Worm (Caenorhabditis elegans) whole organism, L4 larva: ENCODE results near the gene Y57A10A.24.

Source experiments
- D1046.2 ChIP-seq: fragments of 200-800 bp; sonication (Bioruptor generic); IDR thresholded peaks from 2 replicates; pipeline ENCODE4 v1.3.6; 2022; ENCODE audit warnings: missing genetic modification characterization, missing compliant biosample characterization
- F26F4.8 ChIP-seq: fragments of 200-800 bp; sonication (Bioruptor generic); conservative IDR thresholded peaks from 2 replicates; pipeline ENCODE4 v1.3.6; 2022; ENCODE audit warnings: missing genetic modification characterization, missing compliant biosample characterization
- T20F7.1 ChIP-seq: fragments of 200-800 bp; sonication (Bioruptor generic); optimal IDR thresholded peaks from 2 replicates; lab custom pipeline; 2018; ENCODE audit warnings: mild to moderate bottlenecking, missing genetic modification characterization, missing compliant biosample characterization
- Y48G9A.11 ChIP-seq: fragments of 200-800 bp; sonication (Bioruptor generic); IDR thresholded peaks from 2 replicates; pipeline ENCODE4 v1.3.6; 2022; ENCODE audit warnings: missing genetic modification reagents, missing genetic modification characterization, missing compliant biosample characterization
- Y5F2A.4 ChIP-seq: fragments of 200-800 bp; sonication (Bioruptor generic); optimal IDR thresholded peaks from 2 replicates; lab custom pipeline; 2018; ENCODE audit warnings: mild to moderate bottlenecking, missing genetic modification characterization, missing compliant biosample characterization
- aly-2 ChIP-seq: sonication (generic microtip); optimal IDR thresholded peaks from 2 replicates; lab custom pipeline; 2018; ENCODE audit warnings: missing biosample characterization, missing genetic modification characterization
- ceh-20 ChIP-seq: fragments of 200-800 bp; sonication (Bioruptor generic); IDR thresholded peaks from 2 replicates; pipeline ENCODE4 v1.3.6; 2022; ENCODE audit warnings: missing genetic modification reagents, missing genetic modification characterization, missing compliant biosample characterization
- ceh-32 ChIP-seq: sonication (generic microtip); optimal IDR thresholded peaks from 2 replicates; lab custom pipeline; 2016; ENCODE audit warnings: mild to moderate bottlenecking, missing genetic modification characterization, missing compliant biosample characterization; ENCODE audit not compliant: poor library complexity
- ces-1 ChIP-seq: fragments of 150-350 bp; sonication (generic microtip); optimal IDR thresholded peaks from 4 replicates; lab custom pipeline; 2014; ENCODE audit warnings: missing biosample characterization, missing genetic modification reagents, missing genetic modification characterization
- cey-2 ChIP-seq: sonication (generic microtip); optimal IDR thresholded peaks from 3 replicates; lab custom pipeline; 2017; ENCODE audit warnings: missing genetic modification characterization, mild to moderate bottlenecking, missing compliant biosample characterization, antibody characterized with exemption, borderline replicate concordance; ENCODE audit not compliant: insufficient read depth
- ctbp-1 ChIP-seq: fragments of 200-800 bp; sonication (Bioruptor generic); IDR thresholded peaks from 2 replicates; pipeline ENCODE4 v1.3.6; 2022; ENCODE audit warnings: missing genetic modification reagents, missing genetic modification characterization, missing compliant biosample characterization
- daf-12 ChIP-seq: fragments of 150-350 bp; optimal IDR thresholded peaks from 2 replicates; lab custom pipeline; 2014; ENCODE audit warnings: missing biosample characterization, missing genetic modification reagents, missing genetic modification characterization
- daf-16 ChIP-seq, 3 experiments: sonication (generic microtip); optimal IDR thresholded peaks; 2 replicates each; lab custom pipeline; 2016 to 2017; ENCODE audit warnings: missing genetic modification characterization in 3 of 3, missing genetic modification reagents in 3 of 3, mild to moderate bottlenecking in 2 of 3, missing compliant biosample characterization in 2 of 3, missing biosample characterization in 1 of 3, moderate library complexity in 1 of 3
- daf-8 ChIP-seq: fragments of 200-800 bp; sonication (Bioruptor generic); IDR thresholded peaks from 2 replicates; pipeline ENCODE4 v1.3.6; 2022; ENCODE audit warnings: missing genetic modification characterization, missing compliant biosample characterization
- dmd-8 ChIP-seq: fragments of 200-800 bp; sonication (Bioruptor generic); IDR thresholded peaks from 2 replicates; pipeline ENCODE4 v1.3.6; 2022; ENCODE audit warnings: missing genetic modification characterization, missing compliant biosample characterization
- dpl-1 ChIP-seq: fragments of 150-350 bp; optimal IDR thresholded peaks from 2 replicates; lab custom pipeline; 2014; ENCODE audit warnings: missing biosample characterization, missing genetic modification reagents, missing genetic modification characterization
- dve-1 ChIP-seq: sonication (generic microtip); optimal IDR thresholded peaks from 2 replicates; lab custom pipeline; 2017; ENCODE audit warnings: antibody characterized with exemption, mild to moderate bottlenecking, missing genetic modification characterization, missing compliant biosample characterization; ENCODE audit not compliant: insufficient read depth
- egl-43 ChIP-seq: fragments of 200-800 bp; sonication (Bioruptor generic); IDR thresholded peaks from 2 replicates; pipeline ENCODE4 v1.3.6; 2022; ENCODE audit warnings: missing genetic modification reagents, missing genetic modification characterization, missing compliant biosample characterization
- gei-8 ChIP-seq: fragments of 200-800 bp; sonication (Bioruptor generic); optimal IDR thresholded peaks from 2 replicates; lab custom pipeline; 2018; ENCODE audit warnings: mild to moderate bottlenecking, missing genetic modification characterization, missing compliant biosample characterization
- hmg-1.1 ChIP-seq: fragments of 200-800 bp; sonication (Bioruptor generic); IDR thresholded peaks from 2 replicates; pipeline ENCODE4 v1.3.6; 2022; ENCODE audit warnings: missing genetic modification reagents, missing genetic modification characterization, missing compliant biosample characterization
- lin-1 ChIP-seq: fragments of 200-800 bp; sonication (Bioruptor generic); IDR thresholded peaks from 2 replicates; pipeline ENCODE4 v1.3.6; 2022; ENCODE audit warnings: missing genetic modification reagents, missing genetic modification characterization, missing compliant biosample characterization
- lin-13 ChIP-seq: fragments of 150-350 bp; optimal IDR thresholded peaks from 2 replicates; lab custom pipeline; 2014; ENCODE audit warnings: missing biosample characterization, missing genetic modification reagents, missing genetic modification characterization
- mes-2 ChIP-seq: sonication (generic microtip); optimal IDR thresholded peaks from 2 replicates; lab custom pipeline; 2016; ENCODE audit warnings: missing genotype, mild to moderate bottlenecking, missing genetic modification characterization, missing compliant biosample characterization; ENCODE audit not compliant: poor library complexity, severe bottlenecking
- mxl-3 ChIP-seq: fragments of 200-800 bp; sonication (Bioruptor generic); optimal IDR thresholded peaks from 2 replicates; lab custom pipeline; 2018; ENCODE audit warnings: mild to moderate bottlenecking, missing genetic modification characterization, missing compliant biosample characterization
- nhr-102 ChIP-seq: sonication (generic microtip); optimal IDR thresholded peaks from 2 replicates; lab custom pipeline; 2016; ENCODE audit warnings: mild to moderate bottlenecking, missing genetic modification characterization, moderate library complexity, missing compliant biosample characterization
- nhr-41 ChIP-seq: fragments of 200-800 bp; sonication (Bioruptor generic); IDR thresholded peaks from 2 replicates; pipeline ENCODE4 v1.3.6; 2022; ENCODE audit warnings: missing genetic modification reagents, missing genetic modification characterization, missing compliant biosample characterization
- nhr-42 ChIP-seq: fragments of 200-800 bp; sonication (Bioruptor generic); IDR thresholded peaks from 2 replicates; pipeline ENCODE4 v1.3.6; 2022; ENCODE audit warnings: missing genetic modification characterization, missing compliant biosample characterization
- nhr-48 ChIP-seq: sonication (generic microtip); optimal IDR thresholded peaks from 2 replicates; lab custom pipeline; 2016; ENCODE audit warnings: mild to moderate bottlenecking, missing genetic modification characterization, missing compliant biosample characterization
- pha-4 ChIP-seq, 2 experiments: fragments of 150-350 bp in 1 of 2; fragments of 200-800 bp in 1 of 2; sonication (Bioruptor generic) in 1 of 2; IDR thresholded peaks in 1 of 2; optimal IDR thresholded peaks in 1 of 2; 2 replicates each; pipeline versions ENCODE4 v1.3.6 to Lab custom; 2014 to 2022; ENCODE audit warnings: missing genetic modification characterization in 2 of 2, missing genetic modification reagents in 2 of 2, missing biosample characterization in 1 of 2, missing compliant biosample characterization in 1 of 2
- pqm-1 ChIP-seq: sonication (generic microtip); optimal IDR thresholded peaks from 2 replicates; lab custom pipeline; 2017; ENCODE audit warnings: missing biosample characterization, missing genetic modification characterization
- rbr-2 ChIP-seq: sonication (generic microtip); optimal IDR thresholded peaks from 2 replicates; lab custom pipeline; 2016; ENCODE audit warnings: missing genotype, missing genetic modification characterization, missing compliant biosample characterization
- sdz-12 ChIP-seq: fragments of 200-800 bp; sonication (Bioruptor generic); optimal IDR thresholded peaks from 2 replicates; lab custom pipeline; 2018; ENCODE audit warnings: mild to moderate bottlenecking, missing genetic modification characterization, missing compliant biosample characterization
- set-16 ChIP-seq: fragments of 200-800 bp; sonication (Bioruptor generic); IDR thresholded peaks from 2 replicates; pipeline ENCODE4 v1.3.6; 2022; ENCODE audit warnings: missing genetic modification reagents, missing genetic modification characterization, missing compliant biosample characterization
- snpc-1.2 ChIP-seq: fragments of 200-800 bp; sonication (Bioruptor generic); IDR thresholded peaks from 2 replicates; pipeline ENCODE4 v1.3.6; 2022; ENCODE audit warnings: missing genetic modification reagents, missing genetic modification characterization, missing compliant biosample characterization
- spr-1 ChIP-seq: sonication (generic microtip); optimal IDR thresholded peaks from 2 replicates; lab custom pipeline; 2016; ENCODE audit warnings: mild to moderate bottlenecking, missing genetic modification characterization, missing compliant biosample characterization
- spr-3 ChIP-seq: fragments of 200-800 bp; sonication (Bioruptor generic); optimal IDR thresholded peaks from 2 replicates; lab custom pipeline; 2018; ENCODE audit warnings: mild to moderate bottlenecking, missing genetic modification characterization, missing compliant biosample characterization
- tra-1 ChIP-seq: fragments of 200-800 bp; sonication (Bioruptor generic); IDR thresholded peaks from 2 replicates; pipeline ENCODE4 v1.3.6; 2022; ENCODE audit warnings: missing genetic modification reagents, missing genetic modification characterization, missing compliant biosample characterization
- unc-62 ChIP-seq, 3 experiments: fragments of 150-350 bp in 1 of 3; sonication (generic microtip); optimal IDR thresholded peaks in 2 of 3; peaks in 1 of 3; 1 replicate in 1 of 3; 2 replicates in 2 of 3; lab custom pipeline; 2014 to 2017; ENCODE audit warnings: missing biosample characterization in 3 of 3, missing genetic modification characterization in 3 of 3, missing genetic modification reagents in 3 of 3, missing genotype in 1 of 3
- zag-1 ChIP-seq: fragments of 150-350 bp; optimal IDR thresholded peaks from 2 replicates; lab custom pipeline; 2014; ENCODE audit warnings: missing biosample characterization, missing genetic modification characterization

The Y57A10A.24 gene

ce11 chrII:12268857-12269256 is 26.1 kb downstream of the Y57A10A.24 start (continued):
- TF ChIP-seq spr-3 (GFP tag; lab: Kevin White, UChicago) (no peak), nhr-102 (tag; lab: Kevin White, UChicago) (no peak), tra-1 (GFP tag; lab: Robert Waterston, UW) (no peak), zag-1 (tag; lab: Kevin White, UChicago) (no peak), daf-16 (GFP tag; optimal IDR thresholded peaks at IDR 0.05; lab: Kevin White, UChicago) (no peak), daf-16 (tag; optimal IDR thresholded peaks at IDR 0.05; lab: Kevin White, UChicago) (no peak), T20F7.1 (GFP tag; lab: Kevin White, UChicago) (no peak), mes-2 (no peak), daf-12 (tag; lab: Kevin White, UChicago) (no peak), dpl-1 (GFP tag; lab: Kevin White, UChicago) (no peak), gei-8 (GFP tag; lab: Kevin White, UChicago) (no peak), unc-62 (GFP tag; optimal IDR thresholded peaks at IDR 0.05 in 1 of 2; lab: Kevin White, UChicago) (no peak), unc-62 (tag; optimal IDR thresholded peaks at IDR 0.05; lab: Kevin White, UChicago) (no peak), nhr-48 (tag; lab: Kevin White, UChicago) (no peak), ctbp-1 (GFP tag; lab: Robert Waterston, UW) (no peak), ces-1 (GFP tag; lab: Kevin White, UChicago) (no peak), ceh-20 (no peak), sdz-12 (GFP tag; lab: Kevin White, UChicago) (no peak)

ce11 chrII:12274944-12275343 is 32.2 kb downstream of the Y57A10A.24 start, which contains the start of gene Y57A10A.27:
Gene Y57A10A.27 (minus strand): TSS chrII:12275044.
- TF ChIP-seq daf-8 (GFP tag; lab: Robert Waterston, UW) = no peak
- TF ChIP-seq ceh-32 (tag; lab: Kevin White, UChicago) = no peak
- TF ChIP-seq egl-43 = no peak
- no peak for TF ChIP-seq dmd-8
- no peak for TF ChIP-seq hmg-1.1 (GFP tag; lab: Robert Waterston, UW)
- TF ChIP-seq lin-1 (GFP tag; lab: Robert Waterston, UW) = no peak
- no peak for TF ChIP-seq rbr-2 (tag; lab: Kevin White, UChicago)
- no peak for TF ChIP-seq aly-2 (tag; lab: Kevin White, UChicago)
- TF ChIP-seq dve-1 (tag; lab: Kevin White, UChicago) = no peak
- no peak for TF ChIP-seq snpc-1.2 (GFP tag; lab: Robert Waterston, UW)
- no peak for TF ChIP-seq ces-1 (GFP tag; lab: Kevin White, UChicago)

ce11 chrII:12278602-12279001 is 35.9 kb downstream of the Y57A10A.24 start:
- TF ChIP-seq Y5F2A.4 (GFP tag; lab: Kevin White, UChicago) (no peak), nhr-48 (tag; lab: Kevin White, UChicago) (no peak), D1046.2 (GFP tag; lab: Robert Waterston, UW) (0 out of 2 replicates have a peak, but pooled peaks have one; percentile 22), pqm-1 (tag; lab: Kevin White, UChicago) (no peak), mxl-3 (GFP tag; lab: Kevin White, UChicago) (no peak), cey-2 (tag; lab: Kevin White, UChicago) (no peak), F26F4.8 (GFP tag; lab: Robert Waterston, UW) (no peak), spr-3 (GFP tag; lab: Kevin White, UChicago) (no peak), nhr-41 (no peak), set-16 (peak; percentile 77), mes-2 (no peak)

- TF ChIP-seq pha-4 (GFP tag; IDR thresholded peaks at IDR 0.05; lab: Robert Waterston, UW) (no peak), pha-4 (tag; optimal IDR thresholded peaks at IDR 0.05; lab: Kevin White, UChicago) (no peak), spr-1 (tag; lab: Kevin White, UChicago) (no peak), Y48G9A.11 (peak; percentile 77), nhr-42 (GFP tag; lab: Robert Waterston, UW) (no peak), Y5F2A.4 (GFP tag; lab: Kevin White, UChicago) (no peak), ctbp-1 (GFP tag; lab: Robert Waterston, UW) (no peak), lin-13 (GFP tag; lab: Kevin White, UChicago) (no peak), T20F7.1 (GFP tag; lab: Kevin White, UChicago) (peak; percentile 93), ces-1 (GFP tag; lab: Kevin White, UChicago) (no peak)
Observed at ce11 chrII:12279259-12279658, 36.5 kb downstream of the Y57A10A.24 start, which contains the start of the genes tric-1B.2 and Y57A10A.29. Gene tric-1B.2 (minus strand): TSS chrII:12279387. Gene Y57A10A.29 (plus strand): TSS chrII:12279561.
